Fruit fly (Drosophila melanogaster) S2 (cell line): ENCODE data around the gene CG8891.

Experiments used
- CG8478 ChIP-seq: fragments of >200 bp; optimal IDR thresholded peaks from 2 replicates; lab custom pipeline; 2018
- CTCF ChIP-seq, 2 experiments: fragments of >200 bp; optimal IDR thresholded peaks; 2 replicates each; lab custom pipeline; 2018

Gene CG8891

dm6 chr2L:5002711-5003402 is 23.7 kb upstream of the CG8891 start:
- TF ChIP-seq CTCF (optimal IDR thresholded peaks at IDR 0.05; lab: Kevin White, UChicago): no peak
- TF ChIP-seq CG8478 (lab: Kevin White, UChicago): no peak

dm6 chr2L:5002031-5002430 is 22.9 kb upstream of the CG8891 start:
- TF ChIP-seq CG8478 (lab: Kevin White, UChicago) (no peak), CTCF (optimal IDR thresholded peaks at IDR 0.05; lab: Kevin White, UChicago) (no peak)

- TF ChIP-seq CG8478 (lab: Kevin White, UChicago): no peak
- no peak for TF ChIP-seq CTCF (optimal IDR thresholded peaks at IDR 0.05; lab: Kevin White, UChicago)
These were observed 22.4 kb upstream of the CG8891 start for dm6 chr2L:5001582-5001929.

dm6 chr2L:5000919-5001581 is 21.9 kb upstream of the CG8891 start:
- TF ChIP-seq CG8478 (lab: Kevin White, UChicago) (no peak), CTCF (optimal IDR thresholded peaks at IDR 0.05; lab: Kevin White, UChicago) (peak; percentile 31 to 47)

- TF ChIP-seq CG8478 (lab: Kevin White, UChicago) (no peak), CTCF (optimal IDR thresholded peaks at IDR 0.05; lab: Kevin White, UChicago) (no peak)
These were observed 21.2 kb upstream of the CG8891 start for dm6 chr2L:5000287-5000871.

dm6 chr2L:4999389-5000032 is 20.3 kb upstream of the CG8891 start:
- no peak for TF ChIP-seq CG8478 (lab: Kevin White, UChicago)
- TF ChIP-seq CTCF (optimal IDR thresholded peaks at IDR 0.05; lab: Kevin White, UChicago): no peak

- TF ChIP-seq CG8478 (lab: Kevin White, UChicago): no peak
- no peak for TF ChIP-seq CTCF (optimal IDR thresholded peaks at IDR 0.05; lab: Kevin White, UChicago)
These were observed 19.5 kb upstream of the CG8891 start for dm6 chr2L:4998571-4999191.

dm6 chr2L:4998260-4998560 is 19.0 kb upstream of the CG8891 start:
- TF ChIP-seq CTCF (optimal IDR thresholded peaks at IDR 0.05; lab: Kevin White, UChicago) (no peak), CG8478 (lab: Kevin White, UChicago) (no peak)

- TF ChIP-seq CG8478 (lab: Kevin White, UChicago): no peak
- TF ChIP-seq CTCF (optimal IDR thresholded peaks at IDR 0.05; lab: Kevin White, UChicago): peak; percentile 40 to 43
These were observed 18.5 kb upstream of the CG8891 start for dm6 chr2L:4997401-4998259.

dm6 chr2L:4996283-4996922 is 17.2 kb upstream of the CG8891 start:
- TF ChIP-seq CG8478 (lab: Kevin White, UChicago): no peak
- TF ChIP-seq CTCF (optimal IDR thresholded peaks at IDR 0.05; lab: Kevin White, UChicago): no peak

dm6 chr2L:4995837-4996136 is 16.6 kb upstream of the CG8891 start:
- TF ChIP-seq CG8478 (lab: Kevin White, UChicago): no peak
- TF ChIP-seq CTCF (optimal IDR thresholded peaks at IDR 0.05; lab: Kevin White, UChicago): no peak

dm6 chr2L:4995010-4995836 is 16.0 kb upstream of the CG8891 start:
- TF ChIP-seq CTCF (optimal IDR thresholded peaks at IDR 0.05; lab: Kevin White, UChicago): no peak
- no peak for TF ChIP-seq CG8478 (lab: Kevin White, UChicago)

- TF ChIP-seq CG8478 (lab: Kevin White, UChicago) (no peak), CTCF (optimal IDR thresholded peaks at IDR 0.05; lab: Kevin White, UChicago) (no peak)
These were observed 3.0 kb upstream of the CG8891 start for dm6 chr2L:4982098-4982646.
